Worm (Caenorhabditis elegans) whole organism, young adult: Measurements from ENCODE around the gene Y58A7A.5.

Experiments used
- B0019.2 ChIP-seq: fragments of 200-800 bp; sonication (Bioruptor generic); conservative IDR thresholded peaks from 2 replicates; pipeline ENCODE4 v1.3.6; 2022; ENCODE audit warnings: missing genetic modification reagents, missing genetic modification characterization, missing compliant biosample characterization
- K11D2.4 ChIP-seq: fragments of 200-800 bp; sonication (Bioruptor generic); IDR thresholded peaks from 2 replicates; pipeline ENCODE4 v1.3.6; 2022; ENCODE audit warnings: missing genetic modification reagents, missing genetic modification characterization, missing compliant biosample characterization
- T26A5.8 ChIP-seq: sonication (generic microtip); optimal IDR thresholded peaks from 2 replicates; lab custom pipeline; 2016; ENCODE audit warnings: missing genetic modification characterization, missing compliant biosample characterization
- ceh-40 ChIP-seq: fragments of 200-800 bp; sonication (Bioruptor generic); IDR thresholded peaks from 2 replicates; pipeline ENCODE4 v1.3.6; 2022; ENCODE audit warnings: missing genetic modification characterization, missing compliant biosample characterization
- ekl-4 ChIP-seq: fragments of 200-800 bp; sonication (Bioruptor generic); IDR thresholded peaks from 2 replicates; pipeline ENCODE4 v1.3.6; 2022; ENCODE audit warnings: missing genetic modification reagents, missing genetic modification characterization, missing compliant biosample characterization
- madf-6 ChIP-seq: fragments of 200-800 bp; sonication (Bioruptor generic); IDR thresholded peaks from 2 replicates; pipeline ENCODE4 v1.3.6; 2022; ENCODE audit warnings: missing genetic modification reagents, missing genetic modification characterization, missing compliant biosample characterization
- nhr-90 ChIP-seq: sonication (generic microtip); optimal IDR thresholded peaks from 2 replicates; lab custom pipeline; 2016; ENCODE audit warnings: missing genotype, mild to moderate bottlenecking, missing genetic modification characterization, missing compliant biosample characterization
- snpc-1.1 ChIP-seq: sonication (generic microtip); optimal IDR thresholded peaks from 2 replicates; lab custom pipeline; 2017; ENCODE audit warnings: missing genetic modification characterization, mild to moderate bottlenecking, missing compliant biosample characterization, antibody characterized with exemption, moderate library complexity, missing genotype, missing genetic modification reagents; ENCODE audit not compliant: insufficient read depth
- snpc-4 ChIP-seq, 5 experiments: fragments of 150-350 bp in 1 of 5; sonication (generic microtip) in 4 of 5; optimal IDR thresholded peaks; 2 replicates each; lab custom pipeline; 2014 to 2018; ENCODE audit warnings: missing genetic modification characterization in 5 of 5, missing biosample characterization in 3 of 5, antibody characterized with exemption in 2 of 5, mild to moderate bottlenecking in 2 of 5, missing compliant biosample characterization in 2 of 5, missing genotype in 2 of 5, moderate library complexity in 2 of 5, missing genetic modification reagents in 1 of 5
- zim-3 ChIP-seq: sonication (generic microtip); optimal IDR thresholded peaks from 2 replicates; lab custom pipeline; 2017; ENCODE audit warnings: mild to moderate bottlenecking, missing genetic modification characterization, moderate library complexity, missing compliant biosample characterization

DNA sequence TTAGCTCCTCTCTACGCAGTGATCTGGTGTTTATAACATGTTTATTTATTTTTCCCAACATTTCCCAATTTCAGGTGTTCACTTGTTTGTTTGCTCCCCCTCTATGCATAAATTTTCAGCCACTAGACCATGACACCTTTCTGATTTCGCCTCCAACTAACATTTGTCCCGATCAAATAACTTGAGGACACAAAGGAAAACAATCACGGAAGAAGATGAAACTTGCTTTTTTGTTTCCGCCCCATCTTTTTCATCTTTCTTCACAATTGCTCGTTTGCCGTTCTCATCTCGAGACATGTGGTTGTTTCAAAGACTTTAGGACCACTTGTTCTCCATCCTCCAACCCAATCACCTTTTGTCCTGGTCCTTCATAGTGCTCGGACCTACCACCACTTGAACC, 40.0 kb upstream of the Y58A7A.5 start, which contains the start of gene F14F9.5:
- TF ChIP-seq snpc-4 (GFP tag; optimal IDR thresholded peaks at IDR 0.05; lab: Kevin White, UChicago) (no peak), snpc-4 (tag; optimal IDR thresholded peaks at IDR 0.05; lab: Kevin White, UChicago) (no peak), nhr-90 (tag; lab: Kevin White, UChicago) (no peak), zim-3 (no peak), K11D2.4 (GFP tag; lab: Robert Waterston, UW) (no peak), ekl-4 (GFP tag; lab: Robert Waterston, UW) (no peak), T26A5.8 (tag; lab: Kevin White, UChicago) (no peak), madf-6 (GFP tag; lab: Robert Waterston, UW) (no peak), ceh-40 (no peak), snpc-1.1 (tag; lab: Kevin White, UChicago) (no peak), B0019.2 (GFP tag; lab: Robert Waterston, UW) (no peak)
